Worm (Caenorhabditis elegans) whole organism, midembryonic: ENCODE results near the gene sumv-1.

Experiments used
- T22C8.4 ChIP-seq: fragments of 200-800 bp; sonication (Bioruptor generic); IDR thresholded peaks from 2 replicates; pipeline ENCODE4 v1.3.6; 2022; ENCODE audit warnings: missing genetic modification characterization, missing compliant biosample characterization
- cog-1 ChIP-seq: sonication (generic microtip); optimal IDR thresholded peaks from 2 replicates; lab custom pipeline; 2016; ENCODE audit warnings: missing genetic modification characterization, missing compliant biosample characterization
- flt-1 ChIP-seq: fragments of 200-800 bp; sonication (Bioruptor generic); IDR thresholded peaks from 2 replicates; pipeline ENCODE4 v1.3.6; 2022; ENCODE audit warnings: missing genetic modification characterization, missing compliant biosample characterization
- klf-2 ChIP-seq: fragments of 200-800 bp; sonication (Bioruptor generic); conservative IDR thresholded peaks from 2 replicates; pipeline ENCODE4 v1.3.6; 2022; ENCODE audit warnings: missing genetic modification reagents, missing genetic modification characterization, missing compliant biosample characterization
- med-1 ChIP-seq: sonication (generic microtip); optimal IDR thresholded peaks from 2 replicates; lab custom pipeline; 2017; ENCODE audit warnings: missing genetic modification characterization, mild to moderate bottlenecking, missing compliant biosample characterization, antibody characterized with exemption, missing genetic modification reagents; ENCODE audit not compliant: insufficient read depth
- ref-1 ChIP-seq: fragments of 200-800 bp; sonication (Bioruptor generic); conservative IDR thresholded peaks from 2 replicates; pipeline ENCODE4 v1.3.6; 2022; ENCODE audit warnings: missing genetic modification reagents, missing genetic modification characterization, missing compliant biosample characterization
- tab-1 ChIP-seq: fragments of 200-800 bp; sonication (Bioruptor generic); IDR thresholded peaks from 2 replicates; pipeline ENCODE4 v1.3.6; 2022; ENCODE audit warnings: missing genetic modification characterization, missing compliant biosample characterization
- ztf-23 ChIP-seq: fragments of 200-800 bp; sonication (Bioruptor generic); IDR thresholded peaks from 2 replicates; pipeline ENCODE4 v1.3.6; 2022; ENCODE audit warnings: missing genetic modification reagents, missing genetic modification characterization, missing compliant biosample characterization
- ztf-29 ChIP-seq: fragments of 200-800 bp; sonication (Bioruptor generic); IDR thresholded peaks from 2 replicates; pipeline ENCODE4 v1.3.6; 2022; ENCODE audit warnings: missing genetic modification reagents, missing genetic modification characterization, missing compliant biosample characterization

Gene sumv-1

ce11 chrIII:5263299-5263993, 9.5 kb upstream of the sumv-1 start, which contains the start of the genes C34E10.9 and hap-1:
C34E10.9 (minus strand) TSS chrIII:5263399.
hap-1 (plus strand) TSS chrIII:5263943.
- TF ChIP-seq T22C8.4 (no peak), tab-1 (GFP tag; lab: Robert Waterston, UW) (no peak), flt-1 (GFP tag; lab: Robert Waterston, UW) (no peak), med-1 (GFP tag; lab: Kevin White, UChicago) (no peak), ref-1 (GFP tag; lab: Robert Waterston, UW) (no peak), ztf-29 (GFP tag; lab: Robert Waterston, UW) (no peak), ztf-23 (no peak), cog-1 (tag; lab: Kevin White, UChicago) (no peak), klf-2 (GFP tag; lab: Robert Waterston, UW) (no peak)

ce11 chrIII:5260394-5260793, 6.4 kb upstream of the sumv-1 start, which contains the start of gene gop-3:
gop-3 (plus strand) TSS chrIII:5260694.
- TF ChIP-seq ref-1 (GFP tag; lab: Robert Waterston, UW) (no peak), cog-1 (tag; lab: Kevin White, UChicago) (no peak), ztf-29 (GFP tag; lab: Robert Waterston, UW) (no peak), tab-1 (GFP tag; lab: Robert Waterston, UW) (no peak), ztf-23 (no peak), klf-2 (GFP tag; lab: Robert Waterston, UW) (no peak), med-1 (GFP tag; lab: Kevin White, UChicago) (no peak), T22C8.4 (no peak), flt-1 (GFP tag; lab: Robert Waterston, UW) (no peak)

ce11 chrIII:5258918-5259317, 4.9 kb upstream of the sumv-1 start, which contains the start of gene gop-2:
gop-2 (plus strand) TSS chrIII:5259023.
- TF ChIP-seq cog-1 (tag; lab: Kevin White, UChicago) (no peak), med-1 (GFP tag; lab: Kevin White, UChicago) (no peak), tab-1 (GFP tag; lab: Robert Waterston, UW) (no peak), ztf-23 (no peak), klf-2 (GFP tag; lab: Robert Waterston, UW) (no peak), flt-1 (GFP tag; lab: Robert Waterston, UW) (no peak), T22C8.4 (no peak), ref-1 (GFP tag; lab: Robert Waterston, UW) (no peak), ztf-29 (GFP tag; lab: Robert Waterston, UW) (no peak)

- no peak for TF ChIP-seq med-1 (GFP tag; lab: Kevin White, UChicago)
- no peak for TF ChIP-seq ztf-23
- no peak for TF ChIP-seq klf-2 (GFP tag; lab: Robert Waterston, UW)
- TF ChIP-seq ztf-29 (GFP tag; lab: Robert Waterston, UW), result no peak
- no peak for TF ChIP-seq T22C8.4
Measured at ce11 chrIII:5248706-5249105, 5.3 kb downstream of the sumv-1 start.

ce11 chrIII:5245067-5245466, 8.9 kb downstream of the sumv-1 start:
- TF ChIP-seq cog-1 (tag; lab: Kevin White, UChicago) (no peak), ref-1 (GFP tag; lab: Robert Waterston, UW) (no peak), tab-1 (GFP tag; lab: Robert Waterston, UW) (no peak), klf-2 (GFP tag; lab: Robert Waterston, UW) (no peak)

ce11 chrIII:5244539-5244938, 9.4 kb downstream of the sumv-1 start, which contains the start of gene cnd-1:
cnd-1 (minus strand) TSS chrIII:5244639.
- TF ChIP-seq cog-1 (tag; lab: Kevin White, UChicago), result no peak
- no peak for TF ChIP-seq ztf-29 (GFP tag; lab: Robert Waterston, UW)
- no peak for TF ChIP-seq med-1 (GFP tag; lab: Kevin White, UChicago)
- TF ChIP-seq flt-1 (GFP tag; lab: Robert Waterston, UW), result no peak
- no peak for TF ChIP-seq ref-1 (GFP tag; lab: Robert Waterston, UW)
- TF ChIP-seq ztf-23, result no peak
- TF ChIP-seq T22C8.4, result no peak
- no peak for TF ChIP-seq tab-1 (GFP tag; lab: Robert Waterston, UW)
- no peak for TF ChIP-seq klf-2 (GFP tag; lab: Robert Waterston, UW)

ce11 chrIII:5241854-5242253, 12.1 kb downstream of the sumv-1 start:
- no peak for TF ChIP-seq flt-1 (GFP tag; lab: Robert Waterston, UW)
- no peak for TF ChIP-seq klf-2 (GFP tag; lab: Robert Waterston, UW)
- no peak for TF ChIP-seq med-1 (GFP tag; lab: Kevin White, UChicago)
- no peak for TF ChIP-seq tab-1 (GFP tag; lab: Robert Waterston, UW)
- TF ChIP-seq ztf-29 (GFP tag; lab: Robert Waterston, UW), result no peak
- TF ChIP-seq ref-1 (GFP tag; lab: Robert Waterston, UW), result no peak
- no peak for TF ChIP-seq T22C8.4
- TF ChIP-seq ztf-23, result no peak

ce11 chrIII:5236104-5236503, 17.9 kb downstream of the sumv-1 start, which contains the start of gene prx-10:
prx-10 (plus strand) TSS chrIII:5236404.
- TF ChIP-seq flt-1 (GFP tag; lab: Robert Waterston, UW) (no peak), cog-1 (tag; lab: Kevin White, UChicago) (no peak), klf-2 (GFP tag; lab: Robert Waterston, UW) (no peak), ref-1 (GFP tag; lab: Robert Waterston, UW) (no peak), ztf-23 (no peak), tab-1 (GFP tag; lab: Robert Waterston, UW) (no peak), med-1 (GFP tag; lab: Kevin White, UChicago) (no peak), T22C8.4 (no peak), ztf-29 (GFP tag; lab: Robert Waterston, UW) (no peak)

ce11 chrIII:5234312-5234711, 19.7 kb downstream of the sumv-1 start, which contains the start of gene mrps-26:
mrps-26 (plus strand) TSS chrIII:5234612.
- TF ChIP-seq klf-2 (GFP tag; lab: Robert Waterston, UW) (no peak), ztf-29 (GFP tag; lab: Robert Waterston, UW) (no peak), med-1 (GFP tag; lab: Kevin White, UChicago) (no peak), tab-1 (GFP tag; lab: Robert Waterston, UW) (no peak), flt-1 (GFP tag; lab: Robert Waterston, UW) (no peak), ztf-23 (no peak), ref-1 (GFP tag; lab: Robert Waterston, UW) (no peak), cog-1 (tag; lab: Kevin White, UChicago) (no peak), T22C8.4 (no peak)
